Worm (Caenorhabditis elegans): ENCODE data around the gene fipr-11.
A peak's percentile ranks its signal among the peaks of the same experiment; 100 is the strongest.

The fipr-11 gene

DNA sequence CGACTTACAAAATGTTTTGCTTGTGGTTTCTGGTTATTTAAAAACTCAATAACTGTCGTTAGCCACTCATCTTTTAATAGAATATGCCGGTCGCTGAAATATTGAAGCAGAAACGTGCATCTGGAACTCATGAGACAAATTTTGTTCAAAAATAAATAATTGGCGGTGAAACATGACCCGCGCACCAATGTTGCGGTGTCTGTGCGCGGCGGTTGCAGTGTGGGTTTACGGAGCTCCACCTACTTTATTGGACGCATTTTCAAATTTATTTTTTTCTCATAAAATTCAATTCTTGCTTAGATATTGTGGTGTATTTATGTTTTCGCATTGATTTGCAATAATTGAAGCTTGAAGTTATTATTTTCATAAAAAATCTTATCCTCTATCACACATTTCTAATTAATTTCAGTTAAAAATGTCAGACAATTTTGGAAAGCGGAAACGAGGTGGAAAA is 24.6 kb upstream of the fipr-11 start, which contains the start of the genes rmh-2 and suds-3:
Gene rmh-2, minus strand, starts transcription at position 164 of the 454 bp plus-strand sequence.
Gene suds-3, plus strand, starts transcription at position 404 of the 454 bp plus-strand sequence.
- TF ChIP-seq ceh-13 (GFP tag; optimal IDR thresholded peaks at IDR 0.05) (no peak), hmg-4 (GFP tag; optimal IDR thresholded peaks at IDR 0.05) (peak; percentile 7)

DNA sequence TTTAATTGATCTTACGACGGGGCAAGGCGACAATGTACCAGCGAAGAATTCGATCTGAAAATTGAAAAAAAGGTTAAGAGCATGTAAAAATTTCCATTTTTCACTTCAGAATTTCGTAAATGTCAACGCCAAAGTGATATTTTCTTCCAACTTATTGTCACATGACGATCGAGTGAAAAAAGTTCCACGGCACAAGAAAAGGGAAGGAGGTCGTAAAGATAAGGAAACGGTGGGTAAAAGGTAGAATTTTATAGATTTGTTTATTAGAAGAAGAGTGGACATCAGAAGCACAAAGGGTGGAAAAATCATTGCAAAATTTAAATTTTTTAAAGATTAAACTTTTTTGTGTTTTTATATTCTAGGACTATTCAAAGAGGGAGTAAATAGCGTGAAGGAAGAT is 21.9 kb upstream of the fipr-11 start:
- TF ChIP-seq pes-1 (GFP tag; IDR thresholded peaks at IDR 0.05) (no peak), hmg-4 (GFP tag; optimal IDR thresholded peaks at IDR 0.05) (no peak), B0310.2 (tag; optimal IDR thresholded peaks at IDR 0.05) (no peak), F13C5.2 (tag; optimal IDR thresholded peaks at IDR 0.05) (no peak), scrt-1 (GFP tag; IDR thresholded peaks at IDR 0.05) (no peak), aly-1 (tag; optimal IDR thresholded peaks at IDR 0.05) (no peak), ceh-13 (GFP tag; optimal IDR thresholded peaks at IDR 0.05) (no peak), ama-1 (optimal IDR thresholded peaks at IDR 0.05) (no peak), tbx-11 (GFP tag; IDR thresholded peaks at IDR 0.05) (no peak), ets-7 (tag; optimal IDR thresholded peaks at IDR 0.05) (no peak), tbx-37 (GFP tag; conservative IDR thresholded peaks at IDR 0.05) (no peak), tra-4 (tag; optimal IDR thresholded peaks at IDR 0.05) (no peak), ceh-36 (tag; optimal IDR thresholded peaks at IDR 0.05) (no peak), flt-1 (GFP tag; IDR thresholded peaks at IDR 0.05) (no peak)

DNA sequence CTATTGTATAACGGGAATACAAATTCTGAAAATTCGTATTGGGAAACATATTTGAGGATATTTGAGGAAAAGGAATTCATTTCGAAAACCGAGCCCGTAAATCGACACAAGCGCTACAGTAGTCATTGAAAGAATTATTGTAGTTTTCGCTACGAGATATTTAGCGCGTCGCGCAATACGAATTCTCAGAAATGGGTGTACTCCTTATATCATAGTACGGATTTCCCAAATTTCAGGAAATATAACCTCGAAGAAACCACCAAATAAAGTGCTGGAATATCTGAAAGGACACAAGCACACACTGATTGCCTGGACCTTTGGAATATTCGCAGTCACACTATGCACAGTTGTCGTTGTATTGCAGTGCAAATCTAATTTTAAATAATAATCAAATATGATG is 21.4 kb upstream of the fipr-11 start:
- no peak for TF ChIP-seq hmg-4 (GFP tag; optimal IDR thresholded peaks at IDR 0.05)

DNA sequence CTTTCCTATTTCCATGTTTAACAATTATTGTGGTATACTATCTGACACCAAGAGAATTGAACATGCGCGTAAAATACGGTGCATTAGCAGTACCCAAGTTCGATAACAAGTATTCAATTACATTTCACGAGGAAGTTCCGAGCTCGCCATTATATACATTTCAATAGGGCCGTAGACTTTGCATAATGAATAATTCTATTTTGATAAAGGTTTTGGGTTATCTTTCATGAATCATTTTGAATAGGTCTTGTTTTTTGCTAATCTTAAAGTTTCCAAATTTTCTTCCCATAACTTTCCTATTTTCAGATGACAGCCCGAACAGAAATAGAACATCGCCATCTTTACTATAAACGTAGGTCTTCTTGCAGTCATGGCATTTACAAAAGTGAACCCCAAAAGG is 20.2 kb upstream of the fipr-11 start, which contains the start of gene C50H2.13:
Gene C50H2.13, plus strand, starts transcription at position 301 of the 400 bp plus-strand sequence.
- TF ChIP-seq tbx-37 (GFP tag; conservative IDR thresholded peaks at IDR 0.05) (no peak), aly-1 (tag; optimal IDR thresholded peaks at IDR 0.05) (no peak), F13C5.2 (tag; optimal IDR thresholded peaks at IDR 0.05) (no peak), ets-7 (tag; optimal IDR thresholded peaks at IDR 0.05) (no peak), tbx-11 (GFP tag; IDR thresholded peaks at IDR 0.05) (no peak), hnd-1 (tag; optimal IDR thresholded peaks at IDR 0.05) (no peak), hmbx-1 (tag; optimal IDR thresholded peaks at IDR 0.05) (no peak), B0310.2 (tag; optimal IDR thresholded peaks at IDR 0.05) (no peak), ceh-13 (GFP tag; optimal IDR thresholded peaks at IDR 0.05) (no peak), ama-1 (optimal IDR thresholded peaks at IDR 0.05) (no peak), pes-1 (GFP tag; IDR thresholded peaks at IDR 0.05) (no peak), ceh-36 (tag; optimal IDR thresholded peaks at IDR 0.05) (no peak)

DNA sequence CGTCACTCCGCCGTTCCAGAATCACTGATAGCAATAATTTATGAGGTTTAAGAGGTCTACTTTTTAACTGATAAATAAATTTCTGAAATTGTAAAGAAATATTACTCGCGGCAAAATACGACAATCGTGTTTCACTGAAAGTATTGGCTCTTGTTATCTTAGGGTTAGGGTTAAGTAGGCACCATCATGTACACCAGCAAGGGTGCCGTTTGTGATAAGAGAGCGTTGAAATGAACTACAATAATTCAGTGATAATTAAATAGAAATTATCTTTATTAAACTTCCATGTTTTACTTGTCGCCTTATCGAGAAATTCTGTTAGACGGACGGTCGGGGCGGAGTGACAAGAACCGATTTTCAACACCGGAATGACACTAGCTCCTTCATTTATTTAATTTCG is 19.6 kb upstream of the fipr-11 start:
- TF ChIP-seq hmg-4 (GFP tag; optimal IDR thresholded peaks at IDR 0.05) = no peak
- TF ChIP-seq pes-1 (GFP tag; IDR thresholded peaks at IDR 0.05) = no peak
- TF ChIP-seq tbx-11 (GFP tag; IDR thresholded peaks at IDR 0.05) = no peak
- TF ChIP-seq ceh-36 (tag; optimal IDR thresholded peaks at IDR 0.05) = no peak

DNA sequence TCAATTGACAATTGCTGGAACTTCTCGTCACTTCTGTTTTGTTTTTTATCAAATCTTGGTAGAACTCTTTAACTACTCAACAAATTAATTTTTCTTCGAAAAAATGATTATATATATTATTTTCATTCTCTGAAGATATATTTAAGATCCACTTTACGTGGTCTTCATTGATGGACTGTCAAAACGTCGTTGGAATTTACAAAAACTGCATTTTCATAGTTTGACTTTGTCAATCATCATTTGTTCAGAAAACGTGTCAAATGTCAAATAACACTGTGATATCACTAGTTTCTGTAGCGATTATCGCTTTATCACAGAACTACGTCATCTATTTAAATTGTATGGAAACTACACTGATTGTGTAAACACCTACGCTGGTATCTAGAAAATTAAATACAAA is 18.4 kb upstream of the fipr-11 start:
- TF ChIP-seq sea-1 (GFP tag; conservative IDR thresholded peaks at IDR 0.05) (no peak), ama-1 (optimal IDR thresholded peaks at IDR 0.05) (no peak), tra-4 (tag; optimal IDR thresholded peaks at IDR 0.05) (no peak), scrt-1 (GFP tag; IDR thresholded peaks at IDR 0.05) (no peak), ceh-36 (tag; optimal IDR thresholded peaks at IDR 0.05) (no peak), hmg-4 (GFP tag; optimal IDR thresholded peaks at IDR 0.05) (no peak), aly-1 (tag; optimal IDR thresholded peaks at IDR 0.05) (no peak), flt-1 (GFP tag; IDR thresholded peaks at IDR 0.05) (no peak), F13C5.2 (tag; optimal IDR thresholded peaks at IDR 0.05) (no peak), hmbx-1 (tag; optimal IDR thresholded peaks at IDR 0.05) (no peak), ceh-13 (GFP tag; optimal IDR thresholded peaks at IDR 0.05) (no peak), pes-1 (GFP tag; IDR thresholded peaks at IDR 0.05) (no peak), hnd-1 (tag; optimal IDR thresholded peaks at IDR 0.05) (no peak), tbx-11 (GFP tag; IDR thresholded peaks at IDR 0.05) (no peak), ets-7 (tag; optimal IDR thresholded peaks at IDR 0.05) (no peak), tbx-37 (GFP tag; conservative IDR thresholded peaks at IDR 0.05) (no peak), B0310.2 (tag; optimal IDR thresholded peaks at IDR 0.05) (no peak)

DNA sequence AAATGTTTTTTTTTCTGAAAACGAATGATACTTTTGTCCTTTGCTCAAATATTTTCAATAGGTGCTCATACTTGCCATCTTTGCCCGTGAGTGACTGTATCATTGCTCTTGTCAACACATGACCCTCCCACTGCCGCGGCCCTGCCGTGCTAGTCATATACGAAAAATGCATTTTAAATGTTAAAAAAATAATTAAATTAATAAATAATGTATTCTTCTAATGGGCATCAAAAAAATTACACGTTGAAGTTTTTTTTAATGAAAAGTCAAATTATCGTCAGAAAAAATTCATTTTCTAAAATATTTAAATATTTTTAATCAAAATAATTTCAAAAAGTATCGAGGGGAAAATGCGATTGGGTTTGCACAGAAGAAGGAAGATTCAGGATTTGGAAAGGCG is 16.5 kb upstream of the fipr-11 start, which contains the start of gene C50H2.7:
Gene C50H2.7, plus strand, starts transcription at position 301 of the 400 bp plus-strand sequence.
- TF ChIP-seq tra-4 (tag; optimal IDR thresholded peaks at IDR 0.05) (no peak), sea-1 (GFP tag; conservative IDR thresholded peaks at IDR 0.05) (no peak), ets-7 (tag; optimal IDR thresholded peaks at IDR 0.05) (no peak), hnd-1 (tag; optimal IDR thresholded peaks at IDR 0.05) (no peak), flt-1 (GFP tag; IDR thresholded peaks at IDR 0.05) (no peak), scrt-1 (GFP tag; IDR thresholded peaks at IDR 0.05) (no peak), F13C5.2 (tag; optimal IDR thresholded peaks at IDR 0.05) (no peak), tbx-37 (GFP tag; conservative IDR thresholded peaks at IDR 0.05) (no peak), ama-1 (optimal IDR thresholded peaks at IDR 0.05) (no peak), pes-1 (GFP tag; IDR thresholded peaks at IDR 0.05) (no peak), hmbx-1 (tag; optimal IDR thresholded peaks at IDR 0.05) (no peak), ceh-13 (GFP tag; optimal IDR thresholded peaks at IDR 0.05) (no peak), B0310.2 (tag; optimal IDR thresholded peaks at IDR 0.05) (no peak), hmg-4 (GFP tag; optimal IDR thresholded peaks at IDR 0.05) (no peak), aly-1 (tag; optimal IDR thresholded peaks at IDR 0.05) (no peak), ceh-36 (tag; optimal IDR thresholded peaks at IDR 0.05) (no peak), tbx-11 (GFP tag; IDR thresholded peaks at IDR 0.05) (no peak)

DNA sequence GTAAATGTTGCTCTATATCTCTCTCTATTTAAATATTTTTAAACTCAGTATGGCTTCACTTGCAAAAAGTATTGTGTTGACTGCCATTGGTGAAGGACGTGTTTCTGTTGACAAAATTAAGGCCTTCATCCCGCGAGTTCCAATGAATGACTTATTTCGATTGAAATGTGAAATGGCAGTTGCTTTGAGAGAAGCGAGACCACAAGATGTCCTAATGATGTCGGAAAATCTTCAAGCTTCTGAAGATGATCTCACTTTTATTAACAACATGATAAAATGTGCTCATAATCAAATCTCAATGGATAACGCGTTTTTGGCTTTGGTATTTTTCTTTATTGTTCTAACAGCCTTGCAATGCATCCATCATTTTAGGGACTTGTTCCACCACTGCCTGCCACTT is 15.3 kb upstream of the fipr-11 start, which contains the start of gene ceh-75:
Gene ceh-75, plus strand, starts transcription at position 50 of the 400 bp plus-strand sequence.
- TF ChIP-seq scrt-1 (GFP tag; IDR thresholded peaks at IDR 0.05) = no peak
- TF ChIP-seq B0310.2 (tag; optimal IDR thresholded peaks at IDR 0.05) = no peak
- no peak for TF ChIP-seq ceh-36 (tag; optimal IDR thresholded peaks at IDR 0.05)
- no peak for TF ChIP-seq aly-1 (tag; optimal IDR thresholded peaks at IDR 0.05)
- TF ChIP-seq tbx-11 (GFP tag; IDR thresholded peaks at IDR 0.05) = no peak
- TF ChIP-seq F13C5.2 (tag; optimal IDR thresholded peaks at IDR 0.05) = no peak
- no peak for TF ChIP-seq ets-7 (tag; optimal IDR thresholded peaks at IDR 0.05)
- TF ChIP-seq ceh-13 (GFP tag; optimal IDR thresholded peaks at IDR 0.05) = no peak
- TF ChIP-seq hnd-1 (tag; optimal IDR thresholded peaks at IDR 0.05) = no peak
- TF ChIP-seq sea-1 (GFP tag; conservative IDR thresholded peaks at IDR 0.05) = no peak
- TF ChIP-seq tra-4 (tag; optimal IDR thresholded peaks at IDR 0.05) = no peak
- no peak for TF ChIP-seq ama-1 (optimal IDR thresholded peaks at IDR 0.05)
- no peak for TF ChIP-seq hmbx-1 (tag; optimal IDR thresholded peaks at IDR 0.05)
- TF ChIP-seq hmg-4 (GFP tag; optimal IDR thresholded peaks at IDR 0.05) = no peak

Measured in whole organism, early embryonic.